Fruit fly (Drosophila melanogaster) whole organism, embryonic: Measurements from ENCODE around the gene CG33107.

Experiments used
- Aef1 ChIP-seq: fragments of 200-800 bp; sonication (Bioruptor generic); IDR thresholded peaks from 3 replicates; pipeline ENCODE4 v1.3.6; 2022; ENCODE audit warnings: missing biosample characterization, missing genetic modification characterization
- CG10321 ChIP-seq: fragments of 200-800 bp; sonication (Bioruptor generic); IDR thresholded peaks from 2 replicates; pipeline ENCODE4 v1.3.6; 2022; ENCODE audit warnings: missing biosample characterization, missing genetic modification characterization
- CG11398 ChIP-seq: fragments of 200-800 bp; sonication (Bioruptor generic); optimal IDR thresholded peaks from 2 replicates; lab custom pipeline; 2016; ENCODE audit warnings: missing biosample characterization, missing genetic modification characterization
- CG12391 ChIP-seq: fragments of 200-800 bp; sonication (Bioruptor generic); optimal IDR thresholded peaks from 3 replicates; lab custom pipeline; 2018; ENCODE audit warnings: missing biosample characterization, mild to moderate bottlenecking, missing genetic modification characterization, moderate library complexity
- CG14965 ChIP-seq: fragments of 200-800 bp; sonication (Bioruptor generic); optimal IDR thresholded peaks from 2 replicates; lab custom pipeline; 2016; ENCODE audit warnings: missing biosample characterization, missing genetic modification characterization, borderline replicate concordance
- CG1603 ChIP-seq: fragments of 200-800 bp; sonication (Bioruptor generic); optimal IDR thresholded peaks from 2 replicates; lab custom pipeline; 2019; ENCODE audit warnings: missing biosample characterization, mild to moderate bottlenecking, missing genetic modification characterization, moderate library complexity
- CG16815 ChIP-seq: fragments of 200-800 bp; sonication (Bioruptor generic); optimal IDR thresholded peaks from 3 replicates; lab custom pipeline; 2017; ENCODE audit warnings: missing biosample characterization, mild to moderate bottlenecking, missing genetic modification characterization
- CG17359 ChIP-seq: fragments of 200-800 bp; sonication (Bioruptor generic); optimal IDR thresholded peaks from 3 replicates; lab custom pipeline; 2018; ENCODE audit warnings: missing biosample characterization, mild to moderate bottlenecking, missing genetic modification characterization, moderate library complexity
- CG2129 ChIP-seq: fragments of 200-800 bp; sonication (Bioruptor generic); IDR thresholded peaks from 2 replicates; pipeline ENCODE4 v1.3.6; 2022; ENCODE audit warnings: missing biosample characterization, missing genetic modification characterization; ENCODE audit not compliant: partially characterized antibody
- CG2202 ChIP-seq: fragments of 200-800 bp; sonication (Bioruptor generic); optimal IDR thresholded peaks from 2 replicates; lab custom pipeline; 2018; ENCODE audit warnings: missing biosample characterization, mild to moderate bottlenecking, missing genetic modification characterization
- CG2678 ChIP-seq: fragments of 200-800 bp; sonication (Bioruptor generic); optimal IDR thresholded peaks from 3 replicates; lab custom pipeline; 2019; ENCODE audit warnings: missing biosample characterization, mild to moderate bottlenecking, missing genetic modification characterization, moderate library complexity
- CG3281 ChIP-seq: fragments of 200-800 bp; sonication (Bioruptor generic); optimal IDR thresholded peaks from 3 replicates; lab custom pipeline; 2017; ENCODE audit warnings: missing biosample characterization, mild to moderate bottlenecking, missing genetic modification characterization
- CG3726 ChIP-seq: fragments of 200-800 bp; sonication (Bioruptor generic); IDR thresholded peaks from 3 replicates; pipeline ENCODE4, ENCODE4 v1.3.6; 2022; ENCODE audit warnings: missing biosample characterization, missing genetic modification characterization
- CG7357 ChIP-seq: fragments of 200-800 bp; sonication (Bioruptor generic); IDR thresholded peaks from 3 replicates; pipeline ENCODE4 v1.3.6; 2022; ENCODE audit warnings: missing biosample characterization, missing genetic modification characterization
- CG7372 ChIP-seq: fragments of 200-800 bp; sonication (Bioruptor generic); IDR thresholded peaks from 2 replicates; pipeline ENCODE4 v1.3.6; 2022; ENCODE audit warnings: missing biosample characterization, missing genetic modification characterization
- CG7928 ChIP-seq: fragments of 200-800 bp; sonication (Bioruptor generic); optimal IDR thresholded peaks from 2 replicates; lab custom pipeline; 2017; ENCODE audit warnings: missing biosample characterization, mild to moderate bottlenecking, missing genetic modification characterization
- Chrac-16 ChIP-seq: fragments of 200-800 bp; sonication (Bioruptor generic); optimal IDR thresholded peaks from 3 replicates; lab custom pipeline; 2016; ENCODE audit warnings: missing biosample characterization, missing genetic modification characterization
- CoRest ChIP-seq: fragments of 200-800 bp; sonication (Bioruptor generic); optimal IDR thresholded peaks from 3 replicates; lab custom pipeline; 2018; ENCODE audit warnings: missing biosample characterization, mild to moderate bottlenecking, missing genetic modification characterization, moderate library complexity
- Dip2 ChIP-seq: fragments of 200-800 bp; sonication (Bioruptor generic); IDR thresholded peaks from 2 replicates; pipeline ENCODE4 v1.3.6; 2022; ENCODE audit warnings: missing biosample characterization, missing genetic modification characterization
- Dip3 ChIP-seq: fragments of 200-800 bp; sonication (Bioruptor generic); optimal IDR thresholded peaks from 3 replicates; lab custom pipeline; 2016; ENCODE audit warnings: missing biosample characterization, missing genetic modification characterization
- Gug ChIP-seq: fragments of 200-800 bp; sonication (Bioruptor generic); IDR thresholded peaks from 4 replicates; pipeline ENCODE4 v1.3.6; 2022; ENCODE audit warnings: missing biosample characterization, missing genetic modification characterization
- HLH3B ChIP-seq: fragments of 200-800 bp; sonication (Bioruptor generic); IDR thresholded peaks from 2 replicates; pipeline ENCODE4 v1.3.6; 2022; ENCODE audit warnings: missing biosample characterization, missing genetic modification characterization
- Hey ChIP-seq: fragments of 200-800 bp; sonication (Bioruptor generic); optimal IDR thresholded peaks from 3 replicates; lab custom pipeline; 2018; ENCODE audit warnings: missing biosample characterization, mild to moderate bottlenecking, missing genetic modification characterization
- HmgD ChIP-seq: fragments of 200-800 bp; sonication (Bioruptor generic); optimal IDR thresholded peaks from 3 replicates; lab custom pipeline; 2016; ENCODE audit warnings: missing biosample characterization, missing genetic modification characterization
- MBD-R2 ChIP-seq: fragments of 200-800 bp; sonication (Bioruptor generic); IDR thresholded peaks from 2 replicates; pipeline ENCODE4 v1.3.6; 2022; ENCODE audit warnings: missing biosample characterization, missing genetic modification characterization
- Ravus ChIP-seq: fragments of 200-800 bp; sonication (Bioruptor generic); IDR thresholded peaks from 2 replicates; pipeline ENCODE4 v1.3.6; 2022; ENCODE audit warnings: missing biosample characterization, missing genetic modification characterization
- Rfx ChIP-seq: fragments of 200-800 bp; sonication (Bioruptor generic); IDR thresholded peaks from 2 replicates; pipeline ENCODE4 v1.3.6; 2022; ENCODE audit warnings: missing biosample characterization, missing genetic modification characterization
- Spps ChIP-seq: fragments of 200-800 bp; sonication (Bioruptor generic); optimal IDR thresholded peaks from 2 replicates; lab custom pipeline; 2018; ENCODE audit warnings: missing biosample characterization, mild to moderate bottlenecking, missing genetic modification characterization
- Sry-β ChIP-seq: fragments of 200-800 bp; sonication (Bioruptor generic); optimal IDR thresholded peaks from 2 replicates; lab custom pipeline; 2018; ENCODE audit warnings: missing biosample characterization, mild to moderate bottlenecking, missing genetic modification characterization, moderate library complexity
- cad ChIP-seq: fragments of >200 bp; optimal IDR thresholded peaks from 2 replicates; lab custom pipeline; 2017; ENCODE audit warnings: missing biosample characterization, missing genetic modification characterization
- crc ChIP-seq: fragments of 200-800 bp; sonication (Bioruptor generic); optimal IDR thresholded peaks from 2 replicates; lab custom pipeline; 2016; ENCODE audit warnings: missing biosample characterization, missing genetic modification characterization
- da ChIP-seq: fragments of 200-800 bp; sonication (Bioruptor generic); optimal IDR thresholded peaks from 2 replicates; lab custom pipeline; 2016; ENCODE audit warnings: missing biosample characterization, missing genetic modification characterization
- dm ChIP-seq: fragments of 200-800 bp; sonication (Bioruptor generic); optimal IDR thresholded peaks from 3 replicates; lab custom pipeline; 2016; ENCODE audit warnings: missing biosample characterization, missing genetic modification characterization
- fd64A ChIP-seq: fragments of 200-800 bp; sonication (Bioruptor generic); optimal IDR thresholded peaks from 3 replicates; lab custom pipeline; 2018; ENCODE audit warnings: missing biosample characterization, mild to moderate bottlenecking, missing genetic modification characterization
- grn ChIP-seq: fragments of 200-800 bp; sonication (Bioruptor generic); optimal IDR thresholded peaks from 3 replicates; lab custom pipeline; 2017; ENCODE audit warnings: missing biosample characterization, missing genetic modification characterization
- jing ChIP-seq: fragments of 200-800 bp; sonication (Bioruptor generic); optimal IDR thresholded peaks from 2 replicates; lab custom pipeline; 2018; ENCODE audit warnings: missing biosample characterization, mild to moderate bottlenecking, missing genetic modification characterization
- knrl ChIP-seq: fragments of 200-800 bp; sonication (Bioruptor generic); IDR thresholded peaks from 3 replicates; pipeline ENCODE4 v1.3.6; 2022; ENCODE audit warnings: missing biosample characterization, missing genetic modification characterization; ENCODE audit not compliant: partially characterized antibody
- lab ChIP-seq: fragments of 200-800 bp; sonication (Bioruptor generic); optimal IDR thresholded peaks from 3 replicates; lab custom pipeline; 2017; ENCODE audit warnings: missing biosample characterization, missing genetic modification characterization, mild to moderate bottlenecking, moderate library complexity, missing genetic modification reagents
- lmd ChIP-seq: fragments of 200-800 bp; sonication (Bioruptor generic); IDR thresholded peaks from 2 replicates; pipeline ENCODE4 v1.3.6; 2022; ENCODE audit warnings: missing biosample characterization, missing genetic modification characterization
- lov ChIP-seq, 2 experiments: fragments of 200-800 bp in 1 of 2; fragments of >200 bp in 1 of 2; sonication (Bioruptor generic) in 1 of 2; IDR thresholded peaks in 1 of 2; optimal IDR thresholded peaks in 1 of 2; 2 replicates in 1 of 2; 3 replicates in 1 of 2; pipeline versions ENCODE4 v1.3.6 to Lab custom; 2017 to 2022; ENCODE audit warnings: missing biosample characterization in 1 of 2, missing genetic modification characterization in 1 of 2
- otp ChIP-seq: fragments of 200-800 bp; sonication (Bioruptor generic); IDR thresholded peaks from 3 replicates; pipeline ENCODE4, ENCODE4 v1.3.6; 2022; ENCODE audit warnings: missing biosample characterization, missing genetic modification characterization
- p53 ChIP-seq: fragments of 200-800 bp; sonication (Bioruptor generic); optimal IDR thresholded peaks from 2 replicates; lab custom pipeline; 2016; ENCODE audit warnings: missing biosample characterization, missing genetic modification characterization
- pb ChIP-seq: fragments of 200-800 bp; sonication (Bioruptor generic); optimal IDR thresholded peaks from 3 replicates; lab custom pipeline; 2016; ENCODE audit warnings: missing biosample characterization, missing genetic modification characterization
- peb ChIP-seq: fragments of 200-800 bp; sonication (Bioruptor generic); IDR thresholded peaks from 2 replicates; pipeline ENCODE4 v1.3.6; 2022; ENCODE audit warnings: missing biosample characterization, missing genetic modification characterization
- repo ChIP-seq: fragments of 200-800 bp; sonication (Bioruptor generic); optimal IDR thresholded peaks from 2 replicates; lab custom pipeline; 2016; ENCODE audit warnings: missing biosample characterization, missing genetic modification characterization
- seq ChIP-seq: fragments of 200-800 bp; sonication (Bioruptor generic); IDR thresholded peaks from 2 replicates; pipeline ENCODE4 v1.3.6; 2022; ENCODE audit warnings: missing biosample characterization, missing genetic modification characterization
- shn ChIP-seq: fragments of 200-800 bp; sonication (Bioruptor generic); optimal IDR thresholded peaks from 3 replicates; lab custom pipeline; 2016; ENCODE audit warnings: missing biosample characterization, missing genetic modification characterization
- sim ChIP-seq: fragments of 200-800 bp; sonication (Bioruptor generic); IDR thresholded peaks from 2 replicates; pipeline ENCODE4 v1.3.6; 2022; ENCODE audit warnings: missing biosample characterization, missing genetic modification characterization
- slp2 ChIP-seq: fragments of 200-800 bp; sonication (Bioruptor generic); optimal IDR thresholded peaks from 2 replicates; lab custom pipeline; 2016; ENCODE audit warnings: missing biosample characterization, missing genetic modification characterization
- tap ChIP-seq: fragments of 200-800 bp; optimal IDR thresholded peaks from 3 replicates; lab custom pipeline; 2019; ENCODE audit warnings: missing biosample characterization, mild to moderate bottlenecking, missing genetic modification characterization, moderate library complexity
- twi ChIP-seq: fragments of 200-800 bp; optimal IDR thresholded peaks from 2 replicates; lab custom pipeline; 2019; ENCODE audit warnings: missing biosample characterization, mild to moderate bottlenecking, missing genetic modification characterization, moderate library complexity
- wor ChIP-seq: fragments of 200-800 bp; sonication (Bioruptor generic); IDR thresholded peaks from 2 replicates; pipeline ENCODE4 v1.3.6; 2022; ENCODE audit warnings: missing biosample characterization, missing genetic modification characterization

CG33107 gene

dm6 chr3R:22547585-22548022 lies 36.9 kb downstream of the CG33107 start, which contains the start of gene AdipoR (continued):
- no peak for TF ChIP-seq CG7928 (GFP tag; lab: Kevin White, UChicago)
- TF ChIP-seq HLH3B (GFP tag; lab: Robert Waterston, UW) = no peak
- no peak for TF ChIP-seq shn
- TF ChIP-seq cad (GFP tag; lab: Kevin White, UChicago) = no peak
- TF ChIP-seq CG3726 (GFP tag; lab: Robert Waterston, UW) = no peak
- TF ChIP-seq sim = no peak
- TF ChIP-seq CG10321 (GFP tag; lab: Robert Waterston, UW) = no peak
- no peak for TF ChIP-seq jing (GFP tag; lab: Kevin White, UChicago)
- TF ChIP-seq CG2202 (tag; lab: Kevin White, UChicago) = no peak
- TF ChIP-seq lov (optimal IDR thresholded peaks at IDR 0.05; lab: Kevin White, UChicago) = no peak
- TF ChIP-seq lov (GFP tag; IDR thresholded peaks at IDR 0.05; lab: Robert Waterston, UW) = no peak
- TF ChIP-seq lmd (GFP tag; lab: Robert Waterston, UW) = no peak
- no peak for TF ChIP-seq Rfx (GFP tag; lab: Robert Waterston, UW)
- peak; percentile 21 for TF ChIP-seq twi (tag; lab: Kevin White, UChicago)
- peak; percentile 65 for TF ChIP-seq p53 (GFP tag; lab: Kevin White, UChicago)
- TF ChIP-seq crc (GFP tag; lab: Kevin White, UChicago) = no peak
- no peak for TF ChIP-seq CG2129 (GFP tag; lab: Robert Waterston, UW)
- no peak for TF ChIP-seq Sry-β (GFP tag; lab: Kevin White, UChicago)
- peak; percentile 18 for TF ChIP-seq CG2678
- TF ChIP-seq fd64A (GFP tag; lab: Kevin White, UChicago) = peak; percentile 5
- TF ChIP-seq otp (GFP tag; lab: Robert Waterston, UW) = no peak
- TF ChIP-seq CG11398 (GFP tag; lab: Kevin White, UChicago) = peak; percentile 3
- TF ChIP-seq Ravus (GFP tag; lab: Robert Waterston, UW) = no peak
- TF ChIP-seq seq (GFP tag; lab: Robert Waterston, UW) = no peak
- TF ChIP-seq Gug (GFP tag; lab: Robert Waterston, UW) = no peak
- TF ChIP-seq MBD-R2 (GFP tag; lab: Robert Waterston, UW) = peak; percentile 84
- no peak for TF ChIP-seq CG3281 (GFP tag; lab: Kevin White, UChicago)
- peak; percentile 48 for TF ChIP-seq lab (GFP tag; lab: Kevin White, UChicago)
- no peak for TF ChIP-seq grn (GFP tag; lab: Kevin White, UChicago)
- TF ChIP-seq Dip2 (GFP tag; lab: Robert Waterston, UW) = no peak
- TF ChIP-seq HmgD (GFP tag; lab: Kevin White, UChicago) = peak; percentile 33
- TF ChIP-seq da (GFP tag; lab: Kevin White, UChicago) = no peak
- TF ChIP-seq dm (GFP tag; lab: Kevin White, UChicago) = peak; percentile 33
- peak; percentile 35 for TF ChIP-seq CG12391
- TF ChIP-seq wor (GFP tag; lab: Robert Waterston, UW) = no peak
- TF ChIP-seq Aef1 (GFP tag; lab: Robert Waterston, UW) = no peak
- TF ChIP-seq Dip3 = no peak
- TF ChIP-seq Hey = no peak
- no peak for TF ChIP-seq CG7357
- TF ChIP-seq pb (GFP tag; lab: Kevin White, UChicago) = no peak
- TF ChIP-seq repo (GFP tag; lab: Kevin White, UChicago) = no peak
- no peak for TF ChIP-seq peb (GFP tag; lab: Robert Waterston, UW)
- no peak for TF ChIP-seq Spps
- TF ChIP-seq CoRest (tag; lab: Kevin White, UChicago) = peak; percentile 34
- TF ChIP-seq CG17359 = no peak
- TF ChIP-seq CG7372 = no peak
- TF ChIP-seq slp2 (GFP tag; lab: Kevin White, UChicago) = no peak
- peak; percentile 13 for TF ChIP-seq Chrac-16 (GFP tag; lab: Kevin White, UChicago)
- TF ChIP-seq tap (tag; lab: Kevin White, UChicago) = no peak
- peak; percentile 55 for TF ChIP-seq knrl (GFP tag; lab: Robert Waterston, UW)
- peak; percentile 97 for TF ChIP-seq CG1603 (tag; lab: Kevin White, UChicago)
- no peak for TF ChIP-seq CG14965 (GFP tag; lab: Kevin White, UChicago)
- no peak for TF ChIP-seq CG16815
